Fruit fly (Drosophila melanogaster): ENCODE results near the gene CG34174.

dm6 chr2L:2228179-2228849 is 14.2 kb downstream of the CG34174 start:
- no peak for TF ChIP-seq Lpt (GFP tag; optimal IDR thresholded peaks at IDR 0.05)
- no peak for TF ChIP-seq OdsH (GFP tag; optimal IDR thresholded peaks at IDR 0.05)
- no peak for TF ChIP-seq salr (GFP tag; optimal IDR thresholded peaks at IDR 0.05)
- TF ChIP-seq Blimp-1 (GFP tag; optimal IDR thresholded peaks at IDR 0.05), result no peak
- TF ChIP-seq Eip78C (GFP tag), result peak; percentile 37
- TF ChIP-seq fd59A (GFP tag; optimal IDR thresholded peaks at IDR 0.05), result no peak
- TF ChIP-seq topi (GFP tag; optimal IDR thresholded peaks at IDR 0.05), result no peak
- no peak for TF ChIP-seq CG3032 (tag; optimal IDR thresholded peaks at IDR 0.05)
- no peak for TF ChIP-seq CG7368 (GFP tag; optimal IDR thresholded peaks at IDR 0.05)
- TF ChIP-seq Sox102F (GFP tag; optimal IDR thresholded peaks at IDR 0.05), result no peak

Data from whole organism, prepupa.